Worm (Caenorhabditis elegans) whole organism, mixed stage, embryonic: ENCODE data around the gene srh-207.

Experiments used
- ceh-43 ChIP-seq: fragments of 200-800 bp; sonication (Bioruptor generic); optimal IDR thresholded peaks from 2 replicates; lab custom pipeline; 2018; ENCODE audit warnings: mild to moderate bottlenecking, missing genetic modification characterization, moderate library complexity, missing compliant biosample characterization
- ceh-83 ChIP-seq: fragments of 200-800 bp; sonication (Bioruptor generic); optimal IDR thresholded peaks from 2 replicates; lab custom pipeline; 2018; ENCODE audit warnings: mild to moderate bottlenecking, missing genetic modification characterization, missing compliant biosample characterization
- ces-1 ChIP-seq: fragments of 150-350 bp; optimal IDR thresholded peaks from 2 replicates; lab custom pipeline; 2014; ENCODE audit warnings: missing biosample characterization, missing genetic modification reagents, missing genetic modification characterization
- cnd-1 ChIP-seq: fragments of 200-800 bp; sonication (Bioruptor generic); optimal IDR thresholded peaks from 2 replicates; lab custom pipeline; 2018; ENCODE audit warnings: mild to moderate bottlenecking, missing genetic modification characterization, missing compliant biosample characterization
- drap-1 ChIP-seq: fragments of 200-800 bp; sonication (Bioruptor generic); optimal IDR thresholded peaks from 3 replicates; lab custom pipeline; 2018; ENCODE audit warnings: mild to moderate bottlenecking, missing genetic modification characterization, missing compliant biosample characterization
- elt-1 ChIP-seq: sonication (generic microtip); optimal IDR thresholded peaks from 2 replicates; lab custom pipeline; 2017; ENCODE audit warnings: missing genetic modification characterization, mild to moderate bottlenecking, missing compliant biosample characterization, antibody characterized with exemption, moderate library complexity, borderline replicate concordance; ENCODE audit not compliant: insufficient read depth
- elt-3 ChIP-seq: fragments of 150-350 bp; optimal IDR thresholded peaks from 2 replicates; lab custom pipeline; 2014; ENCODE audit warnings: missing biosample characterization, missing genetic modification characterization
- flh-1 ChIP-seq: fragments of 200-800 bp; sonication (Bioruptor generic); optimal IDR thresholded peaks from 2 replicates; lab custom pipeline; 2018; ENCODE audit warnings: mild to moderate bottlenecking, missing genetic modification characterization, moderate library complexity, missing compliant biosample characterization
- ham-2 ChIP-seq: fragments of 200-800 bp; sonication (Bioruptor generic); optimal IDR thresholded peaks from 2 replicates; lab custom pipeline; 2018; ENCODE audit warnings: mild to moderate bottlenecking, missing genetic modification characterization, missing compliant biosample characterization
- hlh-1 ChIP-seq: fragments of 150-350 bp; optimal IDR thresholded peaks from 2 replicates; lab custom pipeline; 2014; ENCODE audit warnings: missing biosample characterization, missing genetic modification reagents, missing genetic modification characterization
- lin-13 ChIP-seq: fragments of 150-350 bp; optimal IDR thresholded peaks from 2 replicates; lab custom pipeline; 2014; ENCODE audit warnings: missing biosample characterization, missing genetic modification characterization
- lin-32 ChIP-seq: fragments of 200-800 bp; sonication (Bioruptor generic); optimal IDR thresholded peaks from 2 replicates; lab custom pipeline; 2018; ENCODE audit warnings: mild to moderate bottlenecking, missing genetic modification characterization, missing compliant biosample characterization
- lsy-2 ChIP-seq: fragments of 150-350 bp; optimal IDR thresholded peaks from 2 replicates; lab custom pipeline; 2014; ENCODE audit warnings: missing biosample characterization, missing genetic modification characterization
- mab-5 ChIP-seq: fragments of 150-350 bp; optimal IDR thresholded peaks from 2 replicates; lab custom pipeline; 2014; ENCODE audit warnings: missing biosample characterization, missing genetic modification characterization
- mep-1 ChIP-seq: fragments of 150-350 bp; optimal IDR thresholded peaks from 2 replicates; lab custom pipeline; 2017; ENCODE audit warnings: missing biosample characterization, missing genetic modification reagents, missing genetic modification characterization, inconsistent platforms
- mls-2 ChIP-seq: sonication (generic microtip); optimal IDR thresholded peaks from 2 replicates; lab custom pipeline; 2016; ENCODE audit warnings: mild to moderate bottlenecking, missing genetic modification characterization, moderate library complexity, missing compliant biosample characterization
- nhr-12 ChIP-seq: fragments of 150-350 bp; optimal IDR thresholded peaks from 2 replicates; lab custom pipeline; 2014; ENCODE audit warnings: missing biosample characterization, missing genetic modification characterization
- nhr-2 ChIP-seq: fragments of 150-350 bp; optimal IDR thresholded peaks from 2 replicates; lab custom pipeline; 2014; ENCODE audit warnings: missing biosample characterization, missing genetic modification characterization
- nhr-237 ChIP-seq: fragments of 150-350 bp; optimal IDR thresholded peaks from 2 replicates; lab custom pipeline; 2014; ENCODE audit warnings: missing biosample characterization, missing genetic modification characterization
- nhr-28 ChIP-seq: fragments of 150-350 bp; optimal IDR thresholded peaks from 2 replicates; lab custom pipeline; 2014; ENCODE audit warnings: missing biosample characterization, missing genetic modification characterization
- nhr-76 ChIP-seq: sonication (generic microtip); optimal IDR thresholded peaks from 2 replicates; lab custom pipeline; 2017; ENCODE audit warnings: missing biosample characterization, missing genetic modification characterization
- pha-4 ChIP-seq: fragments of 150-350 bp; optimal IDR thresholded peaks from 2 replicates; lab custom pipeline; 2018; ENCODE audit warnings: missing biosample characterization, missing genetic modification reagents, missing genetic modification characterization
- snpc-4 ChIP-seq: fragments of 150-350 bp; optimal IDR thresholded peaks from 2 replicates; lab custom pipeline; 2014; ENCODE audit warnings: missing biosample characterization, missing genetic modification characterization
- sptf-1 ChIP-seq: sonication (generic microtip); optimal IDR thresholded peaks from 2 replicates; lab custom pipeline; 2017; ENCODE audit warnings: mild to moderate bottlenecking, missing genetic modification characterization, moderate library complexity, missing compliant biosample characterization
- tbx-8 ChIP-seq: fragments of 200-800 bp; sonication (Bioruptor generic); optimal IDR thresholded peaks from 2 replicates; lab custom pipeline; 2018; ENCODE audit warnings: mild to moderate bottlenecking, missing genetic modification characterization, moderate library complexity, missing compliant biosample characterization
- unc-120 ChIP-seq: sonication (generic microtip); optimal IDR thresholded peaks from 2 replicates; lab custom pipeline; 2017; ENCODE audit warnings: missing genetic modification characterization, missing compliant biosample characterization; ENCODE audit not compliant: poor library complexity, severe bottlenecking
- unc-39 ChIP-seq: fragments of 150-350 bp; optimal IDR thresholded peaks from 2 replicates; lab custom pipeline; 2014; ENCODE audit warnings: missing biosample characterization, missing genetic modification characterization
- unc-62 ChIP-seq: fragments of 150-350 bp; optimal IDR thresholded peaks from 2 replicates; lab custom pipeline; 2014; ENCODE audit warnings: missing biosample characterization, missing genetic modification reagents, missing genetic modification characterization
- zip-8 ChIP-seq: fragments of 150-350 bp; optimal IDR thresholded peaks from 2 replicates; lab custom pipeline; 2014; ENCODE audit warnings: missing biosample characterization, missing genetic modification characterization
- ztf-11 ChIP-seq: fragments of 150-350 bp; optimal IDR thresholded peaks from 2 replicates; lab custom pipeline; 2014; ENCODE audit warnings: missing biosample characterization, missing genetic modification characterization

The srh-207 gene

ce11 chrV:18430826-18431225 is 20.8 kb upstream of the srh-207 start:
- peak; percentile 3 for TF ChIP-seq drap-1 (GFP tag; lab: Kevin White, UChicago)
- no peak for TF ChIP-seq elt-3 (tag; lab: Kevin White, UChicago)
- TF ChIP-seq zip-8 (tag; lab: Kevin White, UChicago) = no peak

- TF ChIP-seq mls-2 (tag; lab: Kevin White, UChicago) (no peak), nhr-28 (tag; lab: Kevin White, UChicago) (no peak), elt-1 (no peak), pha-4 (tag; lab: Kevin White, UChicago) (no peak), ceh-43 (GFP tag; lab: Kevin White, UChicago) (no peak), ztf-11 (tag; lab: Kevin White, UChicago) (no peak), drap-1 (GFP tag; lab: Kevin White, UChicago) (no peak), nhr-12 (no peak), nhr-76 (no peak), elt-3 (tag; lab: Kevin White, UChicago) (no peak), tbx-8 (GFP tag; lab: Kevin White, UChicago) (no peak), nhr-237 (tag; lab: Kevin White, UChicago) (no peak), ceh-83 (GFP tag; lab: Kevin White, UChicago) (no peak), nhr-2 (tag; lab: Kevin White, UChicago) (no peak), sptf-1 (tag; lab: Kevin White, UChicago) (no peak), lin-32 (no peak)
Observed at ce11 chrV:18426280-18426679, 16.2 kb upstream of the srh-207 start, which contains the start of gene srw-83. TSS of gene srw-83 (plus strand) at chrV:18426580.

DNA sequence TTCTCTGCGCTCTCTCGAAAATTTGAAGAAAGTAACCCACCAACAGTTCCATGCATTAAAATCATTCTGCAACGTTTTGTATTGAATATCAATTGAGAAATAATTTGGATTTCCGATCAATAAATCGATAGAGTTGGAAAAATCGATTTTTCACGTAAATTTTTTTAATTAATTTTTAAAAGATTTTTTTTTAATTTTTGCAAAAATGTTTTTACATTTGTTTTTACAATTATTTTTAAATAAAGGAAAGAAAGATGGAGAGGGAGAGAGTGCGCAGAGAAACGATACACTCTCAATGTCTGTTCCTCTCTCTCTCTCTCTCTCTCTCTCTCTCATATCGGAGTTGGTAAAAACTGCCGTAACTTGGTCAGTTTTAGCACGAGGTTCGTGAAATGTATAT is 15.5 kb upstream of the srh-207 start, which contains the start of gene ZK262.19:
ZK262.19 (minus strand) TSS at position 101 of the 400 bp plus-strand sequence.
- TF ChIP-seq pha-4 (tag; lab: Kevin White, UChicago) = no peak
- TF ChIP-seq flh-1 (GFP tag; lab: Kevin White, UChicago) = no peak
- no peak for TF ChIP-seq lin-13 (tag; lab: Kevin White, UChicago)
- TF ChIP-seq lin-32 = no peak
- TF ChIP-seq mab-5 (tag; lab: Kevin White, UChicago) = no peak
- TF ChIP-seq sptf-1 (tag; lab: Kevin White, UChicago) = no peak
- no peak for TF ChIP-seq elt-1
- TF ChIP-seq mls-2 (tag; lab: Kevin White, UChicago) = no peak
- TF ChIP-seq mep-1 (tag; lab: Kevin White, UChicago) = no peak
- no peak for TF ChIP-seq ztf-11 (tag; lab: Kevin White, UChicago)
- no peak for TF ChIP-seq cnd-1

ce11 chrV:18424471-18424870 is 14.4 kb upstream of the srh-207 start, which contains the start of gene ZK262.4:
TSS of gene ZK262.4 (minus strand) at chrV:18424571.
- TF ChIP-seq unc-62 (no peak), cnd-1 (no peak), ceh-83 (GFP tag; lab: Kevin White, UChicago) (no peak), pha-4 (tag; lab: Kevin White, UChicago) (no peak), tbx-8 (GFP tag; lab: Kevin White, UChicago) (no peak), ham-2 (no peak), elt-1 (no peak), flh-1 (GFP tag; lab: Kevin White, UChicago) (no peak)
- TF ChIP-seq, all 35 proteins: peak for 0

DNA sequence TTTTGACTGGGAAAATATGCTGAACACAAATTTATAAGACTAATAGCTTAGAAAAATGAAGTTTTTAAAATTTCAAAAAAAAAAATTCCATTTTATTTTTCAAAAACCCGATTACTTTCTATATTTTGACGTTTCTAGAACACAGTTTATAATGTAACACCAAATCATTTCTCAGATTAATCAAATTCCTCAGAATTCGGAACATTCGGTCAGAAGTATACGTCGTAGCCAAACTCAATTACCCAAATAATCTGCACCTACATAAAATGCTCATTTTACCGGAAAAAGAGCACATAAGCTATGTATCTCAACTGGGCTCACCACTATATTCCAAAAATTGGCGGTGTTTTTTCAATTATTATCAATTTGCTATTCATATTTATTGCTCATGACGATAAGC is 10.8 kb upstream of the srh-207 start, which contains the start of gene srj-26:
srj-26 (plus strand) TSS at position 301 of the 400 bp plus-strand sequence.
- TF ChIP-seq snpc-4 (tag; lab: Kevin White, UChicago) = no peak

ce11 chrV:18414051-18414450 is 4.0 kb upstream of the srh-207 start, which contains the start of gene txt-8:
TSS of gene txt-8 (plus strand) at chrV:18414351.
- no peak for TF ChIP-seq elt-3 (tag; lab: Kevin White, UChicago)
- no peak for TF ChIP-seq nhr-2 (tag; lab: Kevin White, UChicago)
- no peak for TF ChIP-seq mab-5 (tag; lab: Kevin White, UChicago)
- TF ChIP-seq hlh-1 (tag; lab: Kevin White, UChicago) = no peak
- TF ChIP-seq zip-8 (tag; lab: Kevin White, UChicago) = no peak
- no peak for TF ChIP-seq cnd-1
- no peak for TF ChIP-seq mep-1 (tag; lab: Kevin White, UChicago)
- TF ChIP-seq drap-1 (GFP tag; lab: Kevin White, UChicago) = no peak
- TF ChIP-seq nhr-12 = no peak

ce11 chrV:18412887-18413286 is 2.8 kb upstream of the srh-207 start, which contains the start of gene ZK262.2:
TSS of gene ZK262.2 (minus strand) at chrV:18412987.
- no peak for TF ChIP-seq elt-3 (tag; lab: Kevin White, UChicago)
- TF ChIP-seq mls-2 (tag; lab: Kevin White, UChicago) = no peak
- no peak for TF ChIP-seq hlh-1 (tag; lab: Kevin White, UChicago)
- TF ChIP-seq elt-1 = no peak
- TF ChIP-seq lin-32 = no peak
- no peak for TF ChIP-seq nhr-2 (tag; lab: Kevin White, UChicago)
- TF ChIP-seq mep-1 (tag; lab: Kevin White, UChicago) = no peak
- no peak for TF ChIP-seq unc-120 (tag; lab: Kevin White, UChicago)
- TF ChIP-seq ces-1 (GFP tag; lab: Kevin White, UChicago) = no peak
- no peak for TF ChIP-seq mab-5 (tag; lab: Kevin White, UChicago)
- TF ChIP-seq lsy-2 (tag; lab: Kevin White, UChicago) = no peak
- no peak for TF ChIP-seq lin-13 (tag; lab: Kevin White, UChicago)
- no peak for TF ChIP-seq snpc-4 (tag; lab: Kevin White, UChicago)
- no peak for TF ChIP-seq unc-39 (tag; lab: Kevin White, UChicago)
- TF ChIP-seq nhr-12 = no peak
